Fruit fly (Drosophila melanogaster): ENCODE results near the gene Ir62a.

Ir62a gene

DNA sequence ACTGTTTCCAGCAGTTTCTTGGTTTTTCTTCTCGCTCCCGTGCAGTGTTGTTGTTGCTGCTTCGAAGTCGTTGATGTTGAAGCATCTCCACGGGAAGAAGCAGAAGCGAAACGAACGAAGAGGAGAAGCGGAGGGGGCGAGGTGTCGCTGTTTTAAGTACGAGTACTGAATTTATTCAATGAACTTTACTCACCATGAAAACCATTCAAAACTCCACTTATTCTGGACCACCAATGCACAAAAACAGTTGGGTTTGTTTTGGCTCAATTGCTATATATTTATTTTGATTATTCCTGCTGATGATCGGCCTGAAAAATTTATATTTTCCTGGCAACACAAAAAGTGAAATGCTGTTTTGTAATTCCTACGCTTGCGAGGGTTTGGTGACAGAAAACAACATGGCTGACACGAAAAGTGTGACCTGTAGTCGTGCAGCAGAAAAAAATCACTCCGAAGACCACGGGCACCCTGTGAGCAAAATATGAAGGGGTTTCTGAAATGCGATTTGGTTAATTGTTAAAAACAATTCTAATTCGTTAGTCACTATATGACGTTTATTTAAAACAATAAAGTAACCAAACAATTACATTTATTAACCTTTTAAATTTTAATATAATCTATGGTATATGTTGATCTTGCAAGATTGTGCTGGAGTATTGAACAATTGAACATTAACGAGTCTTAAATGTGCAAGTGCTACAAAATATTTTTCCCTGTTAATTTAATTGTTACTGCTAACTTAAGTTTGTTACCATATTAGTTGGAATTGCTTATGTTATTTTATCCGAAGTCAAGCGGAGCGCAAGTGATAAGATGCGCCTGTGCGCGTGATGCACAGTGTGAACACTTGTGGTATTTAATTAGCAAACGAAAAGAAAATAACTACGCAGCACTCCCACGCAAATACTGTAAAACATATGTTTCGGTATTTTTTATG, 37.4 kb upstream of the Ir62a start, which contains the start of gene CG7879 (continued):
- TF ChIP-seq CG2712 (tag; optimal IDR thresholded peaks at IDR 0.05): peak; percentile 10
- no peak for TF ChIP-seq HmgD (GFP tag; optimal IDR thresholded peaks at IDR 0.05)
- peak in 1 of 2 experiments; percentile 73 for TF ChIP-seq crp (GFP tag; optimal IDR thresholded peaks at IDR 0.05)
- peak; percentile 42 for TF ChIP-seq Oli (tag; optimal IDR thresholded peaks at IDR 0.05)
- no peak for TF ChIP-seq Aef1 (GFP tag; IDR thresholded peaks at IDR 0.05)
- TF ChIP-seq exex (tag; optimal IDR thresholded peaks at IDR 0.05): no peak
- no peak for TF ChIP-seq dan (GFP tag; IDR thresholded peaks at IDR 0.05)
- TF ChIP-seq Mes4 (GFP tag; optimal IDR thresholded peaks at IDR 0.05): no peak
- TF ChIP-seq gfzf (GFP tag; optimal IDR thresholded peaks at IDR 0.05): peak; percentile 84
- TF ChIP-seq Opbp (GFP tag; IDR thresholded peaks at IDR 0.05; ENCODE audit: partially characterized antibody): no peak
- TF ChIP-seq Doc3 (GFP tag; IDR thresholded peaks at IDR 0.05; ENCODE audit: partially characterized antibody): no peak
- no peak for TF ChIP-seq kay (GFP tag; optimal IDR thresholded peaks at IDR 0.05)
- peak; percentile 25 for TF ChIP-seq lilli (GFP tag; optimal IDR thresholded peaks at IDR 0.05)
- TF ChIP-seq tx (GFP tag; optimal IDR thresholded peaks at IDR 0.05): no peak
- TF ChIP-seq CG3163 (GFP tag; optimal IDR thresholded peaks at IDR 0.05): no peak
- TF ChIP-seq CG13424 (tag; optimal IDR thresholded peaks at IDR 0.05): peak; percentile 29
- TF ChIP-seq Eip74EF (GFP tag; optimal IDR thresholded peaks at IDR 0.05): no peak
- TF ChIP-seq maf-S (GFP tag; optimal IDR thresholded peaks at IDR 0.05): no peak
- no peak for TF ChIP-seq shn (GFP tag; optimal IDR thresholded peaks at IDR 0.05)
- no peak for TF ChIP-seq emc (GFP tag; optimal IDR thresholded peaks at IDR 0.05)
- TF ChIP-seq chm (GFP tag; IDR thresholded peaks at IDR 0.05): peak; percentile 62
- no peak for TF ChIP-seq odd (GFP tag; optimal IDR thresholded peaks at IDR 0.05)
- peak; percentile 34 for TF ChIP-seq CG1602 (GFP tag; optimal IDR thresholded peaks at IDR 0.05)
- no peak for TF ChIP-seq ttk (GFP tag; IDR thresholded peaks at IDR 0.05)
- no peak for TF ChIP-seq Drgx (GFP tag; IDR thresholded peaks at IDR 0.05)
- no peak for TF ChIP-seq CG7745 (tag; optimal IDR thresholded peaks at IDR 0.05)
- TF ChIP-seq vvl (GFP tag; IDR thresholded peaks at IDR 0.05): peak; percentile 17
- TF ChIP-seq sens-2 (GFP tag; IDR thresholded peaks at IDR 0.05): no peak
- no peak for TF ChIP-seq CG14050 (GFP tag; IDR thresholded peaks at IDR 0.05)
- TF ChIP-seq unc-4 (GFP tag; IDR thresholded peaks at IDR 0.05; ENCODE audit: partially characterized antibody): peak; percentile 46; the same call in 1 of the 2 replicates
- no peak for TF ChIP-seq CG31224 (GFP tag; IDR thresholded peaks at IDR 0.05)
- TF ChIP-seq B-H2 (GFP tag; optimal IDR thresholded peaks at IDR 0.05): no peak
- TF ChIP-seq CG3995 (GFP tag; optimal IDR thresholded peaks at IDR 0.05): peak; percentile 55
- TF ChIP-seq CG11695 (GFP tag; IDR thresholded peaks at IDR 0.05): no peak
- TF ChIP-seq prd (optimal IDR thresholded peaks at IDR 0.05): no peak
- TF ChIP-seq prd (GFP tag; IDR thresholded peaks at IDR 0.05): peak; percentile 64; the same call in 1 of the 3 replicates
- no peak for TF ChIP-seq abd-A (tag; optimal IDR thresholded peaks at IDR 0.05)
- no peak for TF ChIP-seq GATAe (GFP tag; conservative IDR thresholded peaks at IDR 0.05)
- peak; percentile 47 for TF ChIP-seq Fer1 (GFP tag; optimal IDR thresholded peaks at IDR 0.05)
- no peak for TF ChIP-seq CG4404 (GFP tag; IDR thresholded peaks at IDR 0.05)
- no peak for TF ChIP-seq Adf1 (GFP tag; IDR thresholded peaks at IDR 0.05)
- TF ChIP-seq C15 (GFP tag; IDR thresholded peaks at IDR 0.05): no peak
- TF ChIP-seq trh (GFP tag; optimal IDR thresholded peaks at IDR 0.05): no peak
- no peak for TF ChIP-seq Spps (tag; optimal IDR thresholded peaks at IDR 0.05)
- TF ChIP-seq HHEX (GFP tag; optimal IDR thresholded peaks at IDR 0.05): peak; percentile 22
- TF ChIP-seq dimm (GFP tag; IDR thresholded peaks at IDR 0.05): no peak
- no peak for TF ChIP-seq NC2α (GFP tag; optimal IDR thresholded peaks at IDR 0.05)
- TF ChIP-seq dysf (GFP tag; IDR thresholded peaks at IDR 0.05): peak; percentile 44; the same call in 1 of the 3 replicates
- no peak for TF ChIP-seq CG11560 (tag; IDR thresholded peaks at IDR 0.05)
- TF ChIP-seq oc (tag; optimal IDR thresholded peaks at IDR 0.05): no peak
